Fruit fly (Drosophila melanogaster) whole organism, pupa: ENCODE data around the gene Ge-1.

Source experiments
- CG10348 ChIP-seq: fragments of 200-800 bp; sonication (Bioruptor generic); IDR thresholded peaks from 2 replicates; pipeline ENCODE4 v1.3.6; 2022; ENCODE audit warnings: missing biosample characterization, missing genetic modification characterization
- CG12605 ChIP-seq: fragments of 200-800 bp; sonication (Bioruptor generic); IDR thresholded peaks from 2 replicates; pipeline ENCODE4 v1.3.6; 2022; ENCODE audit warnings: missing biosample characterization, missing genetic modification characterization
- CG14655 ChIP-seq: fragments of 200-800 bp; sonication (Bioruptor generic); optimal IDR thresholded peaks from 3 replicates; lab custom pipeline; 2017; ENCODE audit warnings: mild to moderate bottlenecking, missing biosample characterization, missing genetic modification reagents, missing genetic modification characterization
- CG17806 ChIP-seq: fragments of 200-800 bp; sonication (Bioruptor generic); optimal IDR thresholded peaks from 2 replicates; lab custom pipeline; 2018; ENCODE audit warnings: missing biosample characterization, mild to moderate bottlenecking, missing genetic modification characterization, moderate library complexity
- CG4496 ChIP-seq: fragments of 200-800 bp; sonication (Bioruptor generic); IDR thresholded peaks from 3 replicates; pipeline ENCODE4 v1.3.6; 2022; ENCODE audit warnings: missing biosample characterization, missing genetic modification characterization
- CG8159 ChIP-seq: fragments of 200-800 bp; sonication (Bioruptor generic); optimal IDR thresholded peaks from 3 replicates; lab custom pipeline; 2018; ENCODE audit warnings: missing biosample characterization, mild to moderate bottlenecking, missing genetic modification characterization, moderate library complexity
- EcR ChIP-seq: fragments of 200-800 bp; sonication (Bioruptor generic); optimal IDR thresholded peaks from 3 replicates; lab custom pipeline; 2019; ENCODE audit warnings: missing biosample characterization, missing genetic modification characterization, mild to moderate bottlenecking, moderate library complexity, missing genetic modification reagents
- Snoo ChIP-seq: fragments of 200-800 bp; sonication (Bioruptor generic); optimal IDR thresholded peaks from 3 replicates; lab custom pipeline; 2017; ENCODE audit warnings: missing biosample characterization, mild to moderate bottlenecking, missing genetic modification characterization, inconsistent platforms
- fd96Ca ChIP-seq: fragments of 200-800 bp; sonication (Bioruptor generic); IDR thresholded peaks from 3 replicates; pipeline ENCODE4 v1.3.6; 2022; ENCODE audit warnings: missing biosample characterization, missing genetic modification characterization
- gl ChIP-seq: fragments of 200-800 bp; sonication (Bioruptor generic); optimal IDR thresholded peaks from 2 replicates; lab custom pipeline; 2018; ENCODE audit warnings: missing biosample characterization, mild to moderate bottlenecking, missing genetic modification characterization
- rn ChIP-seq: fragments of 200-800 bp; sonication (Bioruptor generic); IDR thresholded peaks from 2 replicates; pipeline ENCODE4 v1.3.6; 2022; ENCODE audit warnings: missing biosample characterization, missing genetic modification characterization

- TF ChIP-seq CG17806 (no peak), CG10348 (GFP tag; lab: Robert Waterston, UW) (no peak), CG14655 (no peak), Snoo (tag; lab: Kevin White, UChicago) (no peak), CG8159 (tag; lab: Kevin White, UChicago) (no peak), gl (tag; lab: Kevin White, UChicago) (no peak), EcR (GFP tag; lab: Kevin White, UChicago) (peak; percentile 90), rn (GFP tag; lab: Robert Waterston, UW) (no peak), fd96Ca (GFP tag; lab: Robert Waterston, UW) (no peak), CG4496 (GFP tag; lab: Robert Waterston, UW) (no peak), CG12605 (GFP tag; lab: Robert Waterston, UW) (no peak)
These were observed 41.5 kb downstream of the Ge-1 start for dm6 chr2L:11059206-11059605.
